Worm (Caenorhabditis elegans) whole organism, L1 larva: ENCODE data around the gene C06E4.5.

ENCODE experiments used
- elt-2 ChIP-seq: sonication (generic microtip); optimal IDR thresholded peaks from 2 replicates; lab custom pipeline; 2016; ENCODE audit warnings: missing genetic modification characterization, mild to moderate bottlenecking, inconsistent platforms, missing compliant biosample characterization, missing genetic modification reagents
- elt-3 ChIP-seq, 6 experiments: fragments of 150-350 bp in 1 of 6; sonication (generic microtip); optimal IDR thresholded peaks; 2 replicates each; lab custom pipeline; 2017 to 2018; ENCODE audit warnings: missing biosample characterization in 6 of 6, missing genetic modification characterization in 6 of 6, inconsistent platforms in 1 of 6
- lin-13 ChIP-seq: fragments of 150-350 bp; optimal IDR thresholded peaks from 2 replicates; lab custom pipeline; 2014; ENCODE audit warnings: missing biosample characterization, missing genetic modification reagents, missing genetic modification characterization
- lin-15B ChIP-seq: fragments of 150-350 bp; sonication (generic microtip); optimal IDR thresholded peaks from 3 replicates; lab custom pipeline; 2014; ENCODE audit warnings: missing biosample characterization, missing genetic modification characterization
- mep-1 ChIP-seq: fragments of 150-350 bp; optimal IDR thresholded peaks from 2 replicates; lab custom pipeline; 2014; ENCODE audit warnings: missing biosample characterization, missing genetic modification characterization
- nhr-237 ChIP-seq: fragments of 150-350 bp; optimal IDR thresholded peaks from 2 replicates; lab custom pipeline; 2014; ENCODE audit warnings: missing biosample characterization, missing genetic modification characterization
- nhr-77 ChIP-seq: fragments of 150-350 bp; optimal IDR thresholded peaks from 2 replicates; lab custom pipeline; 2014; ENCODE audit warnings: missing biosample characterization, missing genetic modification characterization
- sox-4 ChIP-seq: sonication (generic microtip); optimal IDR thresholded peaks from 2 replicates; lab custom pipeline; 2016; ENCODE audit warnings: missing genetic modification characterization, missing compliant biosample characterization
- unc-86 ChIP-seq: sonication (generic microtip); optimal IDR thresholded peaks from 2 replicates; lab custom pipeline; 2016; ENCODE audit warnings: missing genetic modification characterization, missing compliant biosample characterization

ce11 chrIV:7253271-7253670 lies 1.5 kb upstream of the C06E4.5 start:
- TF ChIP-seq elt-2 (no peak), sox-4 (tag; lab: Kevin White, UChicago) (no peak), nhr-77 (tag; lab: Kevin White, UChicago) (no peak), lin-13 (no peak), mep-1 (tag; lab: Kevin White, UChicago) (no peak), nhr-237 (tag; lab: Kevin White, UChicago) (no peak), lin-15B (no peak), unc-86 (no peak), elt-3 (tag; optimal IDR thresholded peaks at IDR 0.05; lab: Kevin White, UChicago) (no peak)
